Fruit fly (Drosophila melanogaster) whole organism, embryonic: ENCODE measurements around the gene CG7377.

Source experiments
- Aef1 ChIP-seq: fragments of 200-800 bp; sonication (Bioruptor generic); IDR thresholded peaks from 3 replicates; pipeline ENCODE4 v1.3.6; 2022; ENCODE audit warnings: missing biosample characterization, missing genetic modification characterization
- CG10543 ChIP-seq: fragments of 200-800 bp; sonication (Bioruptor generic); optimal IDR thresholded peaks from 3 replicates; lab custom pipeline; 2017; ENCODE audit warnings: missing biosample characterization, mild to moderate bottlenecking, missing genetic modification characterization, moderate library complexity
- CG10959 ChIP-seq: fragments of 200-800 bp; sonication (Bioruptor generic); IDR thresholded peaks from 2 replicates; pipeline ENCODE4 v1.3.6; 2022; ENCODE audit warnings: missing biosample characterization, missing genetic modification characterization
- CG12299 ChIP-seq: fragments of 200-800 bp; sonication (Bioruptor generic); optimal IDR thresholded peaks from 2 replicates; lab custom pipeline; 2018; ENCODE audit warnings: missing biosample characterization, mild to moderate bottlenecking, missing genetic modification characterization
- CG14965 ChIP-seq: fragments of 200-800 bp; sonication (Bioruptor generic); optimal IDR thresholded peaks from 2 replicates; lab custom pipeline; 2016; ENCODE audit warnings: missing biosample characterization, missing genetic modification characterization, borderline replicate concordance
- CG15011 ChIP-seq: fragments of 200-800 bp; sonication (Bioruptor generic); optimal IDR thresholded peaks from 3 replicates; lab custom pipeline; 2018; ENCODE audit warnings: missing biosample characterization, mild to moderate bottlenecking, missing genetic modification characterization
- CG15514 ChIP-seq: fragments of 200-800 bp; sonication (Bioruptor generic); optimal IDR thresholded peaks from 3 replicates; lab custom pipeline; 2017; ENCODE audit warnings: missing biosample characterization, missing genetic modification characterization, mild to moderate bottlenecking, moderate library complexity, missing genetic modification reagents
- CG1603 ChIP-seq: fragments of 200-800 bp; sonication (Bioruptor generic); optimal IDR thresholded peaks from 2 replicates; lab custom pipeline; 2019; ENCODE audit warnings: missing biosample characterization, mild to moderate bottlenecking, missing genetic modification characterization, moderate library complexity
- CG18599 ChIP-seq: fragments of 200-800 bp; sonication (Bioruptor generic); optimal IDR thresholded peaks from 3 replicates; lab custom pipeline; 2017; ENCODE audit warnings: missing biosample characterization, missing genetic modification characterization, mild to moderate bottlenecking, moderate library complexity, missing genetic modification reagents
- CG2712 ChIP-seq: fragments of 200-800 bp; optimal IDR thresholded peaks from 3 replicates; lab custom pipeline; 2019; ENCODE audit warnings: missing biosample characterization, mild to moderate bottlenecking, missing genetic modification characterization, moderate library complexity
- CG33557 ChIP-seq: fragments of 200-800 bp; sonication (Bioruptor generic); optimal IDR thresholded peaks from 2 replicates; lab custom pipeline; 2019; ENCODE audit warnings: missing biosample characterization, mild to moderate bottlenecking, missing genetic modification characterization, moderate library complexity
- CG34376 ChIP-seq: fragments of 200-800 bp; sonication (Bioruptor generic); optimal IDR thresholded peaks from 2 replicates; lab custom pipeline; 2018; ENCODE audit warnings: missing biosample characterization, mild to moderate bottlenecking, missing genetic modification characterization
- CG4404 ChIP-seq: fragments of 200-800 bp; sonication (Bioruptor generic); IDR thresholded peaks from 2 replicates; pipeline ENCODE4 v1.3.6; 2022; ENCODE audit warnings: missing biosample characterization, missing genetic modification characterization
- CG4854 ChIP-seq: fragments of 200-800 bp; sonication (Bioruptor generic); optimal IDR thresholded peaks from 2 replicates; lab custom pipeline; 2016; ENCODE audit warnings: missing biosample characterization, missing genetic modification characterization, inconsistent platforms
- CG7271 ChIP-seq: fragments of 200-800 bp; sonication (Bioruptor generic); optimal IDR thresholded peaks from 2 replicates; lab custom pipeline; 2018; ENCODE audit warnings: missing biosample characterization, mild to moderate bottlenecking, missing genetic modification characterization, moderate library complexity
- CG8290 ChIP-seq, 3 experiments: fragments of 200-800 bp; sonication (Bioruptor generic); optimal IDR thresholded peaks; 2 replicates each; lab custom pipeline; 2016 to 2019; ENCODE audit warnings: missing biosample characterization in 3 of 3, missing genetic modification characterization in 3 of 3, mild to moderate bottlenecking in 2 of 3, moderate library complexity in 1 of 3
- CG8359 ChIP-seq: fragments of 200-800 bp; sonication (Bioruptor generic); optimal IDR thresholded peaks from 2 replicates; lab custom pipeline; 2017; ENCODE audit warnings: missing biosample characterization, mild to moderate bottlenecking, missing genetic modification characterization, borderline replicate concordance
- CG8924 ChIP-seq: fragments of 200-800 bp; optimal IDR thresholded peaks from 3 replicates; lab custom pipeline; 2019; ENCODE audit warnings: missing biosample characterization, mild to moderate bottlenecking, missing genetic modification characterization, moderate library complexity
- CG9727 ChIP-seq: fragments of 200-800 bp; sonication (Bioruptor generic); optimal IDR thresholded peaks from 3 replicates; lab custom pipeline; 2017; ENCODE audit warnings: missing biosample characterization, mild to moderate bottlenecking, missing genetic modification characterization
- CrebB ChIP-seq: fragments of 200-800 bp; sonication (Bioruptor generic); optimal IDR thresholded peaks from 3 replicates; lab custom pipeline; 2018; ENCODE audit warnings: missing biosample characterization, mild to moderate bottlenecking, missing genetic modification characterization
- Dp ChIP-seq: fragments of 200-800 bp; sonication (Bioruptor generic); optimal IDR thresholded peaks from 2 replicates; lab custom pipeline; 2018; ENCODE audit warnings: missing biosample characterization, mild to moderate bottlenecking, missing genetic modification characterization, moderate library complexity
- Ets65A ChIP-seq: fragments of 200-800 bp; sonication (Bioruptor generic); peaks from one replicate; lab custom pipeline; 2016; ENCODE audit warnings: missing biosample characterization, missing genetic modification characterization
- Fer2 ChIP-seq: fragments of 200-800 bp; sonication (Bioruptor generic); optimal IDR thresholded peaks from 2 replicates; lab custom pipeline; 2018; ENCODE audit warnings: missing biosample characterization, mild to moderate bottlenecking, missing genetic modification characterization, moderate library complexity
- HLHmδ ChIP-seq: fragments of 200-800 bp; sonication (Bioruptor generic); optimal IDR thresholded peaks from 2 replicates; lab custom pipeline; 2018; ENCODE audit warnings: missing biosample characterization, mild to moderate bottlenecking, missing genetic modification characterization, moderate library complexity
- Jarid2 ChIP-seq: fragments of 200-800 bp; sonication (Bioruptor generic); optimal IDR thresholded peaks from 3 replicates; lab custom pipeline; 2017; ENCODE audit warnings: mild to moderate bottlenecking, missing biosample characterization, missing genetic modification reagents, missing genetic modification characterization
- MTF-1 ChIP-seq: fragments of 200-800 bp; sonication (Bioruptor generic); optimal IDR thresholded peaks from 2 replicates; lab custom pipeline; 2018; ENCODE audit warnings: missing biosample characterization, mild to moderate bottlenecking, missing genetic modification characterization, borderline replicate concordance
- Mad ChIP-seq: fragments of 200-800 bp; sonication (Bioruptor generic); optimal IDR thresholded peaks from 2 replicates; lab custom pipeline; 2016; ENCODE audit warnings: missing biosample characterization, missing genetic modification characterization
- Med ChIP-seq: fragments of 200-800 bp; sonication (Bioruptor generic); peaks from one replicate; lab custom pipeline; 2016; ENCODE audit warnings: missing biosample characterization, missing genetic modification characterization, mild to moderate bottlenecking, inconsistent platforms, moderate library complexity
- Myb ChIP-seq: fragments of 200-800 bp; sonication (Bioruptor generic); optimal IDR thresholded peaks from 2 replicates; lab custom pipeline; 2016; ENCODE audit warnings: missing biosample characterization, missing genetic modification characterization
- Nf-YC ChIP-seq: fragments of 200-800 bp; optimal IDR thresholded peaks from 3 replicates; lab custom pipeline; 2019; ENCODE audit warnings: missing biosample characterization, mild to moderate bottlenecking, missing genetic modification characterization, moderate library complexity
- Oli ChIP-seq: fragments of 200-800 bp; sonication (Bioruptor generic); optimal IDR thresholded peaks from 2 replicates; lab custom pipeline; 2018; ENCODE audit warnings: missing biosample characterization, mild to moderate bottlenecking, missing genetic modification characterization, moderate library complexity
- Sox100B ChIP-seq: fragments of 200-800 bp; sonication (Bioruptor generic); optimal IDR thresholded peaks from 3 replicates; lab custom pipeline; 2018; ENCODE audit warnings: missing biosample characterization, mild to moderate bottlenecking, missing genetic modification characterization
- TFAM ChIP-seq: fragments of 200-800 bp; sonication (Bioruptor generic); optimal IDR thresholded peaks from 2 replicates; lab custom pipeline; 2017; ENCODE audit warnings: missing biosample characterization, missing genetic modification characterization, inconsistent platforms
- ab ChIP-seq: fragments of 200-800 bp; sonication (Bioruptor generic); optimal IDR thresholded peaks from 2 replicates; lab custom pipeline; 2016; ENCODE audit warnings: missing biosample characterization, missing genetic modification characterization
- ato ChIP-seq: fragments of 200-800 bp; sonication (Bioruptor generic); IDR thresholded peaks from 2 replicates; pipeline ENCODE4 v1.3.6; 2022; ENCODE audit warnings: missing biosample characterization, missing genetic modification characterization; ENCODE audit not compliant: partially characterized antibody
- az2 ChIP-seq: fragments of 200-800 bp; sonication (Bioruptor generic); optimal IDR thresholded peaks from 3 replicates; lab custom pipeline; 2016; ENCODE audit warnings: missing biosample characterization, missing genetic modification characterization
- bbx ChIP-seq: fragments of 200-800 bp; sonication (Bioruptor generic); IDR thresholded peaks from 2 replicates; pipeline ENCODE4 v1.3.6; 2022; ENCODE audit warnings: missing biosample characterization, missing genetic modification characterization; ENCODE audit not compliant: partially characterized antibody
- chm ChIP-seq: fragments of 200-800 bp; sonication (Bioruptor generic); IDR thresholded peaks from 2 replicates; pipeline ENCODE4 v1.3.6; 2022; ENCODE audit warnings: missing biosample characterization, missing genetic modification characterization
- dysf ChIP-seq: fragments of 200-800 bp; sonication (Bioruptor generic); IDR thresholded peaks from 3 replicates; pipeline ENCODE4 v1.3.6; 2022; ENCODE audit warnings: missing biosample characterization, missing genetic modification characterization
- en ChIP-seq: fragments of 200-800 bp; sonication (Bioruptor generic); optimal IDR thresholded peaks from 2 replicates; lab custom pipeline; 2016; ENCODE audit warnings: missing biosample characterization, missing genetic modification characterization
- fd3F ChIP-seq: fragments of 200-800 bp; sonication (Bioruptor generic); optimal IDR thresholded peaks from 2 replicates; lab custom pipeline; 2018; ENCODE audit warnings: missing biosample characterization, mild to moderate bottlenecking, missing genetic modification characterization, moderate library complexity
- fd64A ChIP-seq: fragments of 200-800 bp; sonication (Bioruptor generic); optimal IDR thresholded peaks from 3 replicates; lab custom pipeline; 2018; ENCODE audit warnings: missing biosample characterization, mild to moderate bottlenecking, missing genetic modification characterization
- klu ChIP-seq: fragments of 200-800 bp; sonication (Bioruptor generic); IDR thresholded peaks from 2 replicates; pipeline ENCODE4 v1.3.6; 2022; ENCODE audit warnings: missing biosample characterization, missing genetic modification characterization
- nom ChIP-seq: fragments of 200-800 bp; sonication (Bioruptor generic); optimal IDR thresholded peaks from 2 replicates; lab custom pipeline; 2017; ENCODE audit warnings: missing biosample characterization, missing genetic modification characterization, mild to moderate bottlenecking, moderate library complexity, missing genetic modification reagents
- odd ChIP-seq: fragments of 200-800 bp; sonication (Bioruptor generic); optimal IDR thresholded peaks from 2 replicates; lab custom pipeline; 2017; ENCODE audit warnings: missing biosample characterization, mild to moderate bottlenecking, missing genetic modification characterization
- phol ChIP-seq: fragments of 200-800 bp; sonication (Bioruptor generic); optimal IDR thresholded peaks from 3 replicates; lab custom pipeline; 2018; ENCODE audit warnings: missing biosample characterization, mild to moderate bottlenecking, missing genetic modification characterization, moderate library complexity
- prd ChIP-seq, 3 experiments: fragments of >200 bp in 2 of 3; fragments of 200-800 bp in 1 of 3; sonication (Bioruptor generic) in 1 of 3; optimal IDR thresholded peaks in 2 of 3; IDR thresholded peaks in 1 of 3; 2 replicates in 2 of 3; 3 replicates in 1 of 3; pipeline versions ENCODE4 v1.3.6 to Lab custom; 2017 to 2022; ENCODE audit warnings: missing biosample characterization in 1 of 3, missing genetic modification characterization in 1 of 3

CG7377 gene

dm6 chr3L:11589395-11589794 lies at the start of gene CG7377:
CG7377 (plus strand) TSS chr3L:11589695.
- peak; percentile 15 for TF ChIP-seq Ets65A
- TF ChIP-seq klu (GFP tag; lab: Robert Waterston, UW), result 0 out of 2 replicates have a peak, but pooled peaks have one; percentile 9

dm6 chr3L:11540330-11540702 lies 49.2 kb upstream of the CG7377 start:
- TF ChIP-seq CG9727 (GFP tag; lab: Kevin White, UChicago) (peak; percentile 26), odd (GFP tag; lab: Kevin White, UChicago) (peak; percentile 58), CG10543 (peak; percentile 10), MTF-1 (GFP tag; lab: Kevin White, UChicago) (peak; percentile 5), CG33557 (GFP tag; lab: Kevin White, UChicago) (peak; percentile 64), CG1603 (tag; lab: Kevin White, UChicago) (peak; percentile 40), en (GFP tag; lab: Kevin White, UChicago) (peak; percentile 24), CG8924 (tag; lab: Kevin White, UChicago) (no peak), ato (GFP tag; lab: Robert Waterston, UW) (no peak), ab (GFP tag; lab: Kevin White, UChicago) (no peak), CrebB (tag; lab: Kevin White, UChicago) (peak; percentile 64), Dp (GFP tag; lab: Kevin White, UChicago) (no peak), CG8290 (GFP tag; optimal IDR thresholded peaks at IDR 0.05; lab: Kevin White, UChicago) (no peak), CG8290 (tag; optimal IDR thresholded peaks at IDR 0.05; lab: Kevin White, UChicago) (peak in 1 of 2 experiments; percentile 32), CG7271 (tag; lab: Kevin White, UChicago) (no peak), CG8359 (GFP tag; lab: Kevin White, UChicago) (peak; percentile 52), CG15514 (GFP tag; lab: Kevin White, UChicago) (peak; percentile 54), CG15011 (GFP tag; lab: Kevin White, UChicago) (peak; percentile 13), dysf (no peak), CG10959 (GFP tag; lab: Robert Waterston, UW) (no peak), CG4404 (GFP tag; lab: Robert Waterston, UW) (no peak), Aef1 (GFP tag; lab: Robert Waterston, UW) (no peak), Fer2 (tag; lab: Kevin White, UChicago) (no peak), az2 (no peak), phol (tag; lab: Kevin White, UChicago) (no peak), Med (peak; percentile 86), TFAM (GFP tag; lab: Kevin White, UChicago) (no peak), Sox100B (GFP tag; lab: Kevin White, UChicago) (peak; percentile 49), Myb (GFP tag; lab: Kevin White, UChicago) (no peak), CG18599 (GFP tag; lab: Kevin White, UChicago) (peak; percentile 42), Mad (GFP tag; lab: Kevin White, UChicago) (no peak), Nf-YC (tag; lab: Kevin White, UChicago) (peak; percentile 21), bbx (GFP tag; lab: Robert Waterston, UW) (no peak), CG12299 (tag; lab: Kevin White, UChicago) (peak; percentile 11), chm (GFP tag; lab: Robert Waterston, UW) (0 out of 2 replicates have a peak, but pooled peaks have one; percentile 11), fd64A (GFP tag; lab: Kevin White, UChicago) (peak; percentile 60), Oli (tag; lab: Kevin White, UChicago) (no peak), prd (optimal IDR thresholded peaks at IDR 0.05; lab: Kevin White, UChicago) (no peak), prd (GFP tag; IDR thresholded peaks at IDR 0.05; lab: Robert Waterston, UW) (no peak), CG34376 (GFP tag; lab: Kevin White, UChicago) (peak; percentile 4), fd3F (GFP tag; lab: Kevin White, UChicago) (peak; percentile 3), nom (GFP tag; lab: Kevin White, UChicago) (no peak), CG4854 (GFP tag; lab: Kevin White, UChicago) (peak; percentile 2), CG2712 (peak; percentile 9), Jarid2 (GFP tag; lab: Kevin White, UChicago) (peak; percentile 3), HLHmδ (GFP tag; lab: Kevin White, UChicago) (peak; percentile 68), CG14965 (no peak)
